Worm (Caenorhabditis elegans): ENCODE measurements around the gene T10C6.7.

T10C6.7 gene

ce11 chrV:16016977-16017376, 14.5 kb downstream of the T10C6.7 start:
- TF ChIP-seq vab-7 (GFP tag; IDR thresholded peaks at IDR 0.05) (no peak), ZK337.2 (GFP tag; IDR thresholded peaks at IDR 0.05) (no peak), aha-1 (tag) (peak; percentile 54), nhr-77 (tag; optimal IDR thresholded peaks at IDR 0.05) (no peak), nhr-48 (tag; optimal IDR thresholded peaks at IDR 0.05) (no peak), F49E8.2 (tag; optimal IDR thresholded peaks at IDR 0.05; ENCODE audit: borderline replicate concordance) (no peak)

DNA sequence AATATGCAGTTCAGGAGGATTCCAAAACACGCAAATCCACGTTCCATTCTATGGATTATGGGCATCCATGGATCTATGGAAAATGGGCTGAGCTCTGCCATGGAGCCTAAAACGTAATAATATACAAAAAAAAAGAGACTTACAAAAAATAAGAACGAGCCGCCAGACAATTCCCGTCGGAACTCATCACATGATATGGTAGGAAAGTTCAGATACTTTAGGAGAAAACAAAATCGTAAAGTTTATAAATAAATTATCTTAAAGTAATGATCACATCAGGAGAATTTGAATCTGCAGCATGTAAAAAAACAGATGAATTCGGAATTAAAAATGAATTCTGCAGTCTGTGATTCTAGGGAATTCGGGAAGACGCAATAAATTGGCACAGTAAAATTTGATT, 15.9 kb downstream of the T10C6.7 start, which contains the start of gene str-232:
Gene str-232, minus strand, starts transcription at position 101 of the 400 bp plus-strand sequence.
- TF ChIP-seq unc-130 (GFP tag; optimal IDR thresholded peaks at IDR 0.05) (no peak), zip-2 (tag; optimal IDR thresholded peaks at IDR 0.05) (no peak), zfp-3 (GFP tag; conservative IDR thresholded peaks at IDR 0.05) (no peak), mdl-1 (tag; optimal IDR thresholded peaks at IDR 0.05) (no peak), Y105C5A.15 (GFP tag; IDR thresholded peaks at IDR 0.05) (no peak), zip-11 (GFP tag; IDR thresholded peaks at IDR 0.05) (no peak), sdz-12 (GFP tag; optimal IDR thresholded peaks at IDR 0.05) (no peak), set-16 (GFP tag; IDR thresholded peaks at IDR 0.05) (no peak), nhr-111 (GFP tag; optimal IDR thresholded peaks at IDR 0.05) (no peak), lsy-2 (tag; optimal IDR thresholded peaks at IDR 0.05) (no peak), tra-1 (GFP tag; IDR thresholded peaks at IDR 0.05) (no peak), unc-39 (tag; optimal IDR thresholded peaks at IDR 0.05) (no peak), pqm-1 (tag; optimal IDR thresholded peaks at IDR 0.05) (no peak), lin-13 (GFP tag; optimal IDR thresholded peaks at IDR 0.05) (no peak), skn-1 (tag; optimal IDR thresholded peaks at IDR 0.05) (no peak), lin-29 (GFP tag; IDR thresholded peaks at IDR 0.05) (no peak), daf-16 (GFP tag; optimal IDR thresholded peaks at IDR 0.05) (no peak), daf-16 (tag; optimal IDR thresholded peaks at IDR 0.05) (no peak), F10B5.3 (tag; optimal IDR thresholded peaks at IDR 0.05) (no peak), lin-15B (tag; optimal IDR thresholded peaks at IDR 0.05) (no peak)

DNA sequence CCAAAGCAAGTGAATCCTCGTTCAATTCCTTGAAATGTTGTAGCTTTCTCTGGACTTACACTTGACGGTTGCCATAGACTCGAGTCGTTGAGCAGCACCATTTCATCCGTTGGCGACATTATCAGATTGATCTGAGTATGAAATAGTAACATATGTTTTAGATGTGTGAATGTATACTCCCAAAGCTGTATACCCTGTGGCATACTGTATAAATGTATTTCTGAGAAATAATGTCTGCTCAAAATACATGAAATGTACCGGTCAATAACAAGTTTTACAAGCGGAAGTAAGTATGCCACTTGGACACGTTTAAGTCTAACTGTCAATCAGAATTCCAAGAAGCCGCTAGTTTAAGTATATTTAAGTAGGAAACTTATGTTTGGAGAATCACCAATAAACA, 21.9 kb downstream of the T10C6.7 start, which contains the start of gene str-233:
Gene str-233, minus strand, starts transcription at position 101 of the 400 bp plus-strand sequence.
- no peak for TF ChIP-seq spr-1 (tag; optimal IDR thresholded peaks at IDR 0.05)

DNA sequence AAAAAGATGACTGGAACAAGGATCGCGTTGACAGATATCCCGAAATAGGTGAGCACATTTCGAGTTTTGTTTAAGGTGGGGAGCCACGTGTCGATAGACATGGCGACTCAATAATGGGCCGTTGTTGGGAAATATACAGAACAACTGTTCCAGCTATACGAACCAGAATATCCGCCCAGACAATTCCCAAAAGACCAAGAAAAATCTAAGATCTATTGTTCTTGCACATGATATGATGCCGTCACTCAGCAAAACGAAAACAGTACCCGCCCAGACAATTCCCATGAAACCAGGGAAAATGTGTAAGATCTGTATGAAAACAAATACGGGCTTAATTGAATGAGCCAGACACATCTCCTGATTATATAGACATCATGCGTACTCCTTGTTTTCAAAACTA, 24.0 kb downstream of the T10C6.7 start, which contains the start of gene str-231:
Gene str-231, minus strand, starts transcription at position 101 of the 400 bp plus-strand sequence.
- TF ChIP-seq aha-1 (tag): no peak

DNA sequence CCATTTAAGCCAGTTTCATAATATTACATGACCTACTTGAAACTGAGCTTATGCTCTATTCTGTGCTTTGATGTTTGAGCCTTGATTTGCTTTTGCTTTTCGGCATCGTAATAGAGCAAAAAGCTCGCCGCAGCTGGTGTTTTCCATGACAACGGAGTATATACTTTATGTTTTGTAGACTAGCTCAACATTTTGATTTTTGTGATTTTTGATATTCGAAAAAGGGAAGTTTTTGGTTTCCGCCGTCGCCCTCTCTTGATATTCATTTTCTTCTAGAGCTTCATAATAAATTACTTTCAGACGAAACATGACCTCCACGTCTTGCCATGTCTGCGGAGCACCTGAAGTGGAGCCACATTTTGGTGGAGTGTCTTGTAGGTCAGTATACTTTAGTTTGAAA, 29.2 kb downstream of the T10C6.7 start, which contains the start of gene nhr-63:
Gene nhr-63, plus strand, starts transcription at position 301 of the 400 bp plus-strand sequence.
- TF ChIP-seq lir-3 (tag; optimal IDR thresholded peaks at IDR 0.05): no peak
- no peak for TF ChIP-seq dmd-9 (GFP tag; IDR thresholded peaks at IDR 0.05)
- no peak for TF ChIP-seq snpc-4 (tag; optimal IDR thresholded peaks at IDR 0.05)
- TF ChIP-seq nhr-111 (GFP tag; optimal IDR thresholded peaks at IDR 0.05): no peak
- no peak for TF ChIP-seq F37D6.2 (tag; optimal IDR thresholded peaks at IDR 0.05)
- no peak for TF ChIP-seq lin-29 (GFP tag; IDR thresholded peaks at IDR 0.05)
- TF ChIP-seq spr-3 (GFP tag; optimal IDR thresholded peaks at IDR 0.05): no peak
- TF ChIP-seq nhr-77 (tag; optimal IDR thresholded peaks at IDR 0.05): no peak
- TF ChIP-seq zfp-3 (GFP tag; conservative IDR thresholded peaks at IDR 0.05): no peak

ce11 chrV:16000433-16000832, 31.1 kb downstream of the T10C6.7 start, which contains the start of gene nhr-50:
Gene nhr-50 (minus strand): TSS chrV:16000631.
- no peak for TF ChIP-seq cey-2 (tag; optimal IDR thresholded peaks at IDR 0.05; ENCODE audit: borderline replicate concordance, insufficient read depth)
- no peak for TF ChIP-seq zag-1 (tag; optimal IDR thresholded peaks at IDR 0.05)
- TF ChIP-seq nhr-77 (tag; optimal IDR thresholded peaks at IDR 0.05): peak; percentile 66
- TF ChIP-seq skn-1 (tag; optimal IDR thresholded peaks at IDR 0.05): no peak
- no peak for TF ChIP-seq daf-8 (GFP tag; IDR thresholded peaks at IDR 0.05)
- TF ChIP-seq hmg-1.1 (GFP tag; IDR thresholded peaks at IDR 0.05): no peak
- TF ChIP-seq F44E2.7 (GFP tag; IDR thresholded peaks at IDR 0.05): no peak
- no peak for TF ChIP-seq set-16 (GFP tag; IDR thresholded peaks at IDR 0.05)
- no peak for TF ChIP-seq mxl-2 (GFP tag; conservative IDR thresholded peaks at IDR 0.05)
- no peak for TF ChIP-seq lin-38 (GFP tag; IDR thresholded peaks at IDR 0.05)
- peak; percentile 67 for TF ChIP-seq nhr-28 (tag; optimal IDR thresholded peaks at IDR 0.05)
- TF ChIP-seq snpc-4 (tag; optimal IDR thresholded peaks at IDR 0.05): no peak
- no peak for TF ChIP-seq T20F7.1 (GFP tag; optimal IDR thresholded peaks at IDR 0.05)
- no peak for TF ChIP-seq mdt-29 (GFP tag; IDR thresholded peaks at IDR 0.05)
- TF ChIP-seq nhr-76 (tag; optimal IDR thresholded peaks at IDR 0.05): no peak
- no peak for TF ChIP-seq fkh-10 (GFP tag; optimal IDR thresholded peaks at IDR 0.05)
- TF ChIP-seq lin-15B (tag; optimal IDR thresholded peaks at IDR 0.05): no peak

All from whole organism, L4 larva.